Fruit fly (Drosophila melanogaster) whole organism, embryonic: Measurements from ENCODE around the gene CG4461.

ENCODE experiments used
- Atf-2 ChIP-seq: fragments of 200-800 bp; sonication (Bioruptor generic); optimal IDR thresholded peaks from 2 replicates; lab custom pipeline; 2016; ENCODE audit warnings: missing biosample characterization, missing genetic modification characterization
- CG10274 ChIP-seq: fragments of 200-800 bp; sonication (Bioruptor generic); optimal IDR thresholded peaks from 3 replicates; lab custom pipeline; 2017; ENCODE audit warnings: missing biosample characterization, mild to moderate bottlenecking, missing genetic modification characterization
- CG11695 ChIP-seq: fragments of 200-800 bp; sonication (Bioruptor generic); IDR thresholded peaks from 3 replicates; pipeline ENCODE4 v1.3.6; 2022; ENCODE audit warnings: missing biosample characterization, missing genetic modification characterization
- CG12155 ChIP-seq: fragments of 200-800 bp; sonication (Bioruptor generic); optimal IDR thresholded peaks from 3 replicates; lab custom pipeline; 2016; ENCODE audit warnings: missing biosample characterization, missing genetic modification characterization
- CG12236 ChIP-seq: fragments of 200-800 bp; sonication (Bioruptor generic); optimal IDR thresholded peaks from 2 replicates; lab custom pipeline; 2016; ENCODE audit warnings: missing biosample characterization, missing genetic modification characterization
- CG12391 ChIP-seq: fragments of 200-800 bp; sonication (Bioruptor generic); optimal IDR thresholded peaks from 3 replicates; lab custom pipeline; 2018; ENCODE audit warnings: missing biosample characterization, mild to moderate bottlenecking, missing genetic modification characterization, moderate library complexity
- CG12942 ChIP-seq: fragments of 200-800 bp; sonication (Bioruptor generic); optimal IDR thresholded peaks from 3 replicates; lab custom pipeline; 2016; ENCODE audit warnings: missing biosample characterization, missing genetic modification characterization
- CG13296 ChIP-seq: fragments of 200-800 bp; sonication (Bioruptor generic); optimal IDR thresholded peaks from 3 replicates; lab custom pipeline; 2018; ENCODE audit warnings: missing biosample characterization, mild to moderate bottlenecking, missing genetic modification characterization
- CG14050 ChIP-seq: fragments of 200-800 bp; sonication (Bioruptor generic); IDR thresholded peaks from 3 replicates; pipeline ENCODE4 v1.3.6; 2022; ENCODE audit warnings: missing biosample characterization, missing genetic modification characterization
- CG16813 ChIP-seq: fragments of 200-800 bp; sonication (Bioruptor generic); IDR thresholded peaks from 3 replicates; pipeline ENCODE4 v1.3.6; 2022; ENCODE audit warnings: missing biosample characterization, missing genetic modification characterization; ENCODE audit not compliant: partially characterized antibody
- CG16815 ChIP-seq: fragments of 200-800 bp; sonication (Bioruptor generic); optimal IDR thresholded peaks from 3 replicates; lab custom pipeline; 2017; ENCODE audit warnings: missing biosample characterization, mild to moderate bottlenecking, missing genetic modification characterization
- CG17359 ChIP-seq: fragments of 200-800 bp; sonication (Bioruptor generic); optimal IDR thresholded peaks from 3 replicates; lab custom pipeline; 2018; ENCODE audit warnings: missing biosample characterization, mild to moderate bottlenecking, missing genetic modification characterization, moderate library complexity
- CG30431 ChIP-seq: fragments of 200-800 bp; sonication (Bioruptor generic); optimal IDR thresholded peaks from 2 replicates; lab custom pipeline; 2017; ENCODE audit warnings: missing biosample characterization, missing genetic modification characterization
- CG33557 ChIP-seq: fragments of 200-800 bp; sonication (Bioruptor generic); optimal IDR thresholded peaks from 2 replicates; lab custom pipeline; 2019; ENCODE audit warnings: missing biosample characterization, mild to moderate bottlenecking, missing genetic modification characterization, moderate library complexity
- CG34422 ChIP-seq: fragments of 200-800 bp; sonication (Bioruptor generic); IDR thresholded peaks from 3 replicates; pipeline ENCODE4 v1.3.6; 2022; ENCODE audit warnings: missing biosample characterization, missing genetic modification characterization
- CG5245 ChIP-seq: fragments of 200-800 bp; sonication (Bioruptor generic); optimal IDR thresholded peaks from 3 replicates; lab custom pipeline; 2016; ENCODE audit warnings: missing biosample characterization, missing genetic modification characterization
- CG6272 ChIP-seq: fragments of 200-800 bp; sonication (Bioruptor generic); IDR thresholded peaks from 2 replicates; pipeline ENCODE4 v1.3.6; 2022; ENCODE audit warnings: missing biosample characterization, missing genetic modification characterization
- Deaf1 ChIP-seq: fragments of 200-800 bp; optimal IDR thresholded peaks from 3 replicates; lab custom pipeline; 2019; ENCODE audit warnings: missing biosample characterization, mild to moderate bottlenecking, missing genetic modification characterization, moderate library complexity
- Dll ChIP-seq: fragments of 200-800 bp; sonication (Bioruptor generic); IDR thresholded peaks from 4 replicates; pipeline ENCODE4 v1.3.6; 2022; ENCODE audit warnings: missing biosample characterization, missing genetic modification characterization; ENCODE audit not compliant: partially characterized antibody
- Doc3 ChIP-seq: fragments of 200-800 bp; sonication (Bioruptor generic); IDR thresholded peaks from 3 replicates; pipeline ENCODE4 v1.3.6; 2022; ENCODE audit warnings: missing biosample characterization, missing genetic modification characterization; ENCODE audit not compliant: partially characterized antibody
- H15 ChIP-seq: fragments of 200-800 bp; sonication (Bioruptor generic); IDR thresholded peaks from 3 replicates; pipeline ENCODE4 v1.3.6; 2022; ENCODE audit warnings: missing biosample characterization, missing genetic modification characterization
- HLH3B ChIP-seq: fragments of 200-800 bp; sonication (Bioruptor generic); IDR thresholded peaks from 2 replicates; pipeline ENCODE4 v1.3.6; 2022; ENCODE audit warnings: missing biosample characterization, missing genetic modification characterization
- Hmr ChIP-seq: fragments of 200-800 bp; sonication (Bioruptor generic); optimal IDR thresholded peaks from 3 replicates; lab custom pipeline; 2017; ENCODE audit warnings: mild to moderate bottlenecking, missing biosample characterization, missing genetic modification reagents, missing genetic modification characterization
- Lhr ChIP-seq: fragments of 200-800 bp; sonication (Bioruptor generic); optimal IDR thresholded peaks from 3 replicates; lab custom pipeline; 2017; ENCODE audit warnings: mild to moderate bottlenecking, missing biosample characterization, missing genetic modification reagents, missing genetic modification characterization
- Mad ChIP-seq: fragments of 200-800 bp; sonication (Bioruptor generic); optimal IDR thresholded peaks from 2 replicates; lab custom pipeline; 2016; ENCODE audit warnings: missing biosample characterization, missing genetic modification characterization
- Mes4 ChIP-seq: fragments of 200-800 bp; sonication (Bioruptor generic); optimal IDR thresholded peaks from 2 replicates; lab custom pipeline; 2016; ENCODE audit warnings: missing biosample characterization, missing genetic modification characterization
- NfI ChIP-seq: fragments of 200-800 bp; sonication (Bioruptor generic); optimal IDR thresholded peaks from 3 replicates; lab custom pipeline; 2018; ENCODE audit warnings: missing biosample characterization, mild to moderate bottlenecking, missing genetic modification characterization, moderate library complexity
- Oaz ChIP-seq: fragments of 200-800 bp; sonication (Bioruptor generic); IDR thresholded peaks from 2 replicates; pipeline ENCODE4 v1.3.6; 2022; ENCODE audit warnings: missing biosample characterization, missing genetic modification characterization
- Poxn ChIP-seq: fragments of 200-800 bp; sonication (Bioruptor generic); IDR thresholded peaks from 2 replicates; pipeline ENCODE4 v1.3.6; 2022; ENCODE audit warnings: missing biosample characterization, missing genetic modification characterization
- Scr ChIP-seq: fragments of 200-800 bp; sonication (Bioruptor generic); IDR thresholded peaks from 2 replicates; pipeline ENCODE4 v1.3.6; 2022; ENCODE audit warnings: missing biosample characterization, missing genetic modification characterization; ENCODE audit not compliant: partially characterized antibody
- Sox102F ChIP-seq: fragments of 200-800 bp; sonication (Bioruptor generic); optimal IDR thresholded peaks from 2 replicates; lab custom pipeline; 2018; ENCODE audit warnings: missing biosample characterization, mild to moderate bottlenecking, missing genetic modification characterization, moderate library complexity
- ac ChIP-seq: fragments of 200-800 bp; sonication (Bioruptor generic); optimal IDR thresholded peaks from 3 replicates; lab custom pipeline; 2017; ENCODE audit warnings: missing biosample characterization, mild to moderate bottlenecking, missing genetic modification characterization
- btn ChIP-seq: fragments of 200-800 bp; sonication (Bioruptor generic); optimal IDR thresholded peaks from 2 replicates; lab custom pipeline; 2016; ENCODE audit warnings: missing biosample characterization, missing genetic modification characterization
- caup ChIP-seq: fragments of 200-800 bp; sonication (Bioruptor generic); optimal IDR thresholded peaks from 3 replicates; lab custom pipeline; 2017; ENCODE audit warnings: missing biosample characterization, mild to moderate bottlenecking, missing genetic modification characterization, moderate library complexity; ENCODE audit not compliant: severe bottlenecking
- chinmo ChIP-seq: fragments of 200-800 bp; sonication (Bioruptor generic); IDR thresholded peaks from 4 replicates; pipeline ENCODE4 v1.3.6; 2022; ENCODE audit warnings: missing biosample characterization, missing genetic modification characterization; ENCODE audit not compliant: partially characterized antibody
- dati ChIP-seq: fragments of 200-800 bp; sonication (Bioruptor generic); IDR thresholded peaks from 2 replicates; pipeline ENCODE4 v1.3.6; 2022; ENCODE audit warnings: missing biosample characterization, missing genetic modification characterization
- dimm ChIP-seq: fragments of 200-800 bp; sonication (Bioruptor generic); IDR thresholded peaks from 2 replicates; pipeline ENCODE4 v1.3.6; 2022; ENCODE audit warnings: missing biosample characterization, missing genetic modification characterization
- dmrt99B ChIP-seq: fragments of 200-800 bp; sonication (Bioruptor generic); optimal IDR thresholded peaks from 2 replicates; lab custom pipeline; 2018; ENCODE audit warnings: missing biosample characterization, mild to moderate bottlenecking, missing genetic modification characterization, moderate library complexity
- fd64A ChIP-seq: fragments of 200-800 bp; sonication (Bioruptor generic); optimal IDR thresholded peaks from 3 replicates; lab custom pipeline; 2018; ENCODE audit warnings: missing biosample characterization, mild to moderate bottlenecking, missing genetic modification characterization
- ftz-f1 ChIP-seq: fragments of 200-800 bp; sonication (Bioruptor generic); optimal IDR thresholded peaks from 2 replicates; lab custom pipeline; 2016; ENCODE audit warnings: missing biosample characterization, missing genetic modification characterization
- jumu ChIP-seq: fragments of 200-800 bp; sonication (Bioruptor generic); optimal IDR thresholded peaks from 3 replicates; lab custom pipeline; 2016; ENCODE audit warnings: missing biosample characterization, missing genetic modification characterization
- kah ChIP-seq: fragments of 200-800 bp; sonication (Bioruptor generic); optimal IDR thresholded peaks from 2 replicates; lab custom pipeline; 2018; ENCODE audit warnings: missing biosample characterization, mild to moderate bottlenecking, missing genetic modification characterization
- lilli ChIP-seq: fragments of 200-800 bp; sonication (Bioruptor generic); optimal IDR thresholded peaks from 3 replicates; lab custom pipeline; 2016; ENCODE audit warnings: missing biosample characterization, missing genetic modification characterization
- org-1 ChIP-seq: fragments of 200-800 bp; sonication (Bioruptor generic); optimal IDR thresholded peaks from 2 replicates; lab custom pipeline; 2017; ENCODE audit warnings: missing biosample characterization, missing genetic modification characterization
- pita ChIP-seq: fragments of 200-800 bp; sonication (Bioruptor generic); optimal IDR thresholded peaks from 2 replicates; lab custom pipeline; 2017; ENCODE audit warnings: missing biosample characterization, mild to moderate bottlenecking, missing genetic modification characterization
- scrt ChIP-seq: fragments of 200-800 bp; sonication (Bioruptor generic); optimal IDR thresholded peaks from 2 replicates; lab custom pipeline; 2018; ENCODE audit warnings: missing biosample characterization, mild to moderate bottlenecking, missing genetic modification characterization, moderate library complexity
- vfl ChIP-seq: fragments of 200-800 bp; sonication (Bioruptor generic); optimal IDR thresholded peaks from 2 replicates; lab custom pipeline; 2016; ENCODE audit warnings: missing biosample characterization, missing genetic modification characterization
- vvl ChIP-seq: fragments of 200-800 bp; sonication (Bioruptor generic); IDR thresholded peaks from 2 replicates; pipeline ENCODE4 v1.3.6; 2022; ENCODE audit warnings: missing biosample characterization, missing genetic modification characterization
- wdn ChIP-seq: fragments of 200-800 bp; sonication (Bioruptor generic); IDR thresholded peaks from 2 replicates; pipeline ENCODE4 v1.3.6; 2022; ENCODE audit warnings: missing biosample characterization, missing genetic modification characterization
- zf30C ChIP-seq: fragments of 200-800 bp; sonication (Bioruptor generic); optimal IDR thresholded peaks from 3 replicates; lab custom pipeline; 2018; ENCODE audit warnings: missing biosample characterization, mild to moderate bottlenecking, missing genetic modification characterization
- zfh2 ChIP-seq: fragments of 200-800 bp; sonication (Bioruptor generic); optimal IDR thresholded peaks from 2 replicates; lab custom pipeline; 2016; ENCODE audit warnings: missing biosample characterization, missing genetic modification characterization

The CG4461 gene

dm6 chr3L:9397156-9397555, 21.9 kb downstream of the CG4461 start (continued):
- TF ChIP-seq Hmr (GFP tag; lab: Kevin White, UChicago) (peak; percentile 87), CG16813 (GFP tag; lab: Robert Waterston, UW) (no peak), CG14050 (GFP tag; lab: Robert Waterston, UW) (no peak), zf30C (no peak), Oaz (GFP tag; lab: Robert Waterston, UW) (no peak), CG11695 (GFP tag; lab: Robert Waterston, UW) (peak; percentile 59; the same call in 2 of the 3 replicates), kah (GFP tag; lab: Kevin White, UChicago) (peak; percentile 68), CG10274 (GFP tag; lab: Kevin White, UChicago) (peak; percentile 68), scrt (GFP tag; lab: Kevin White, UChicago) (peak; percentile 82), dimm (GFP tag; lab: Robert Waterston, UW) (no peak), chinmo (no peak), Scr (GFP tag; lab: Robert Waterston, UW) (no peak), vvl (GFP tag; lab: Robert Waterston, UW) (no peak), Deaf1 (tag; lab: Kevin White, UChicago) (peak; percentile 2), ftz-f1 (no peak), CG5245 (no peak), lilli (GFP tag; lab: Kevin White, UChicago) (peak; percentile 17), Sox102F (peak; percentile 1), zfh2 (GFP tag; lab: Kevin White, UChicago) (peak; percentile 16), dmrt99B (tag; lab: Kevin White, UChicago) (peak; percentile 55), CG12155 (GFP tag; lab: Kevin White, UChicago) (no peak), fd64A (GFP tag; lab: Kevin White, UChicago) (peak; percentile 82), CG33557 (peak; percentile 42), Mes4 (GFP tag; lab: Kevin White, UChicago) (no peak), caup (peak; percentile 82), NfI (GFP tag; lab: Kevin White, UChicago) (peak; percentile 38), Atf-2 (no peak), CG30431 (no peak), CG34422 (GFP tag; lab: Robert Waterston, UW) (no peak), CG13296 (GFP tag; lab: Kevin White, UChicago) (peak; percentile 84), dati (no peak), vfl (peak; percentile 19), wdn (GFP tag; lab: Robert Waterston, UW) (0 out of 2 replicates have a peak, but pooled peaks have one; percentile 28), CG12942 (GFP tag; lab: Kevin White, UChicago) (peak; percentile 16), Poxn (GFP tag; lab: Robert Waterston, UW) (no peak), org-1 (GFP tag; lab: Kevin White, UChicago) (peak; percentile 80), HLH3B (GFP tag; lab: Robert Waterston, UW) (peak; percentile 51; the same call in 1 of the 2 replicates), Mad (GFP tag; lab: Kevin White, UChicago) (no peak), CG12236 (peak; percentile 26), Doc3 (no peak), ac (peak; percentile 62), H15 (no peak), CG12391 (peak; percentile 6), pita (GFP tag; lab: Kevin White, UChicago) (no peak), CG16815 (no peak), jumu (GFP tag; lab: Kevin White, UChicago) (no peak), Lhr (GFP tag; lab: Kevin White, UChicago) (no peak), btn (no peak), Dll (GFP tag; lab: Robert Waterston, UW) (no peak), CG6272 (GFP tag; lab: Robert Waterston, UW) (no peak), CG17359 (tag; lab: Kevin White, UChicago) (peak; percentile 78)
